Fruit fly (Drosophila melanogaster) whole organism, embryonic: Measurements from ENCODE around the gene Upf2.

Experiments used
- Asciz ChIP-seq: fragments of 200-800 bp; sonication (Bioruptor generic); optimal IDR thresholded peaks from 2 replicates; lab custom pipeline; 2017; ENCODE audit warnings: missing biosample characterization, mild to moderate bottlenecking, missing genetic modification characterization, missing genetic modification reagents
- Awh ChIP-seq: fragments of 200-800 bp; sonication (Bioruptor generic); IDR thresholded peaks from 2 replicates; pipeline ENCODE4, ENCODE4 v1.3.6; 2022; ENCODE audit warnings: missing biosample characterization, missing genetic modification characterization
- B-H1 ChIP-seq: fragments of 200-800 bp; sonication (Bioruptor generic); IDR thresholded peaks from 3 replicates; pipeline ENCODE4 v1.3.6; 2022; ENCODE audit warnings: missing biosample characterization, missing genetic modification characterization
- Bgb ChIP-seq: fragments of 200-800 bp; sonication (Bioruptor generic); IDR thresholded peaks from 2 replicates; pipeline ENCODE4 v1.3.6; 2022; ENCODE audit warnings: missing biosample characterization, missing genetic modification characterization; ENCODE audit not compliant: partially characterized antibody
- Blimp-1 ChIP-seq: fragments of 200-800 bp; sonication (Bioruptor generic); optimal IDR thresholded peaks from 3 replicates; lab custom pipeline; 2018; ENCODE audit warnings: missing biosample characterization, missing genetic modification characterization, mild to moderate bottlenecking, moderate library complexity, missing genetic modification reagents
- C15 ChIP-seq: fragments of 200-800 bp; sonication (Bioruptor generic); IDR thresholded peaks from 3 replicates; pipeline ENCODE4 v1.3.6; 2022; ENCODE audit warnings: missing biosample characterization, missing genetic modification characterization
- CG10462 ChIP-seq: fragments of 200-800 bp; sonication (Bioruptor generic); optimal IDR thresholded peaks from 2 replicates; lab custom pipeline; 2016; ENCODE audit warnings: missing biosample characterization, missing genetic modification characterization
- CG10959 ChIP-seq: fragments of 200-800 bp; sonication (Bioruptor generic); IDR thresholded peaks from 2 replicates; pipeline ENCODE4 v1.3.6; 2022; ENCODE audit warnings: missing biosample characterization, missing genetic modification characterization
- CG11093 ChIP-seq: fragments of 200-800 bp; sonication (Bioruptor generic); IDR thresholded peaks from 3 replicates; pipeline ENCODE4 v1.3.6; 2022; ENCODE audit warnings: missing biosample characterization, missing genetic modification characterization
- CG11504 ChIP-seq: fragments of 200-800 bp; sonication (Bioruptor generic); optimal IDR thresholded peaks from 3 replicates; lab custom pipeline; 2019; ENCODE audit warnings: missing biosample characterization, mild to moderate bottlenecking, missing genetic modification characterization, moderate library complexity
- CG14860 ChIP-seq: fragments of 200-800 bp; sonication (Bioruptor generic); IDR thresholded peaks from 3 replicates; pipeline ENCODE4 v1.3.6; 2022; ENCODE audit warnings: missing biosample characterization, missing genetic modification characterization; ENCODE audit not compliant: partially characterized antibody
- CG16813 ChIP-seq: fragments of 200-800 bp; sonication (Bioruptor generic); IDR thresholded peaks from 3 replicates; pipeline ENCODE4 v1.3.6; 2022; ENCODE audit warnings: missing biosample characterization, missing genetic modification characterization; ENCODE audit not compliant: partially characterized antibody
- CG17328 ChIP-seq: fragments of 200-800 bp; sonication (Bioruptor generic); IDR thresholded peaks from 2 replicates; pipeline ENCODE4 v1.3.6; 2022; ENCODE audit warnings: missing biosample characterization, missing genetic modification characterization
- CG17359 ChIP-seq: fragments of 200-800 bp; sonication (Bioruptor generic); optimal IDR thresholded peaks from 3 replicates; lab custom pipeline; 2018; ENCODE audit warnings: missing biosample characterization, mild to moderate bottlenecking, missing genetic modification characterization, moderate library complexity
- CG1832 ChIP-seq: fragments of 200-800 bp; sonication (Bioruptor generic); optimal IDR thresholded peaks from 2 replicates; lab custom pipeline; 2017; ENCODE audit warnings: missing biosample characterization, mild to moderate bottlenecking, missing genetic modification characterization, inconsistent platforms
- CG31224 ChIP-seq: fragments of 200-800 bp; sonication (Bioruptor generic); IDR thresholded peaks from 2 replicates; pipeline ENCODE4 v1.3.6; 2022; ENCODE audit warnings: missing biosample characterization, missing genetic modification characterization
- CG31365 ChIP-seq: fragments of 200-800 bp; sonication (Bioruptor generic); optimal IDR thresholded peaks from 2 replicates; lab custom pipeline; 2018; ENCODE audit warnings: missing biosample characterization, mild to moderate bottlenecking, missing genetic modification characterization
- CG32767 ChIP-seq: fragments of 200-800 bp; sonication (Bioruptor generic); IDR thresholded peaks from 2 replicates; pipeline ENCODE4 v1.3.6; 2022; ENCODE audit warnings: missing biosample characterization, missing genetic modification characterization
- CG34376 ChIP-seq: fragments of 200-800 bp; sonication (Bioruptor generic); optimal IDR thresholded peaks from 2 replicates; lab custom pipeline; 2018; ENCODE audit warnings: missing biosample characterization, mild to moderate bottlenecking, missing genetic modification characterization
- CG4282 ChIP-seq: fragments of 200-800 bp; sonication (Bioruptor generic); optimal IDR thresholded peaks from 2 replicates; lab custom pipeline; 2016; ENCODE audit warnings: missing biosample characterization, missing genetic modification characterization
- CG5953 ChIP-seq: fragments of 200-800 bp; sonication (Bioruptor generic); IDR thresholded peaks from 2 replicates; pipeline ENCODE4 v1.3.6; 2022; ENCODE audit warnings: missing biosample characterization, missing genetic modification characterization
- CG6765 ChIP-seq: fragments of 200-800 bp; sonication (Bioruptor generic); optimal IDR thresholded peaks from 3 replicates; lab custom pipeline; 2017; ENCODE audit warnings: missing biosample characterization, mild to moderate bottlenecking, missing genetic modification characterization
- CG7556 ChIP-seq: fragments of 200-800 bp; sonication (Bioruptor generic); optimal IDR thresholded peaks from 2 replicates; lab custom pipeline; 2017; ENCODE audit warnings: missing biosample characterization, mild to moderate bottlenecking, missing genetic modification characterization
- CG7987 ChIP-seq: fragments of 200-800 bp; sonication (Bioruptor generic); optimal IDR thresholded peaks from 2 replicates; lab custom pipeline; 2018; ENCODE audit warnings: missing biosample characterization, mild to moderate bottlenecking, missing genetic modification characterization, moderate library complexity
- D ChIP-seq, 2 experiments: fragments of 200-800 bp in 1 of 2; fragments of >200 bp in 1 of 2; sonication (Bioruptor generic) in 1 of 2; optimal IDR thresholded peaks; 2 replicates in 1 of 2; 3 replicates in 1 of 2; lab custom pipeline; 2017; ENCODE audit warnings: mild to moderate bottlenecking in 1 of 2, missing biosample characterization in 1 of 2, missing genetic modification characterization in 1 of 2, missing genetic modification reagents in 1 of 2
- Dref ChIP-seq: fragments of 200-800 bp; sonication (Bioruptor generic); IDR thresholded peaks from 2 replicates; pipeline ENCODE4 v1.3.6; 2022; ENCODE audit warnings: missing biosample characterization, missing genetic modification characterization
- Ets97D ChIP-seq: fragments of 200-800 bp; sonication (Bioruptor generic); optimal IDR thresholded peaks from 3 replicates; lab custom pipeline; 2016; ENCODE audit warnings: missing biosample characterization, missing genetic modification characterization
- Hmr ChIP-seq: fragments of 200-800 bp; sonication (Bioruptor generic); optimal IDR thresholded peaks from 3 replicates; lab custom pipeline; 2017; ENCODE audit warnings: mild to moderate bottlenecking, missing biosample characterization, missing genetic modification reagents, missing genetic modification characterization
- Spps ChIP-seq: fragments of 200-800 bp; sonication (Bioruptor generic); optimal IDR thresholded peaks from 2 replicates; lab custom pipeline; 2018; ENCODE audit warnings: missing biosample characterization, mild to moderate bottlenecking, missing genetic modification characterization
- Vsx1 ChIP-seq: fragments of 200-800 bp; sonication (Bioruptor generic); optimal IDR thresholded peaks from 2 replicates; lab custom pipeline; 2017; ENCODE audit warnings: missing biosample characterization, mild to moderate bottlenecking, missing genetic modification characterization, missing genetic modification reagents
- crol ChIP-seq: fragments of 200-800 bp; sonication (Bioruptor generic); IDR thresholded peaks from 2 replicates; pipeline ENCODE4 v1.3.6; 2022; ENCODE audit warnings: missing biosample characterization, missing genetic modification characterization
- crp ChIP-seq, 2 experiments: fragments of 200-800 bp; sonication (Bioruptor generic); optimal IDR thresholded peaks; 2 replicates in 1 of 2; 3 replicates in 1 of 2; lab custom pipeline; 2017; ENCODE audit warnings: missing biosample characterization in 2 of 2, missing genetic modification characterization in 2 of 2, mild to moderate bottlenecking in 1 of 2, moderate library complexity in 1 of 2
- fd102C ChIP-seq: fragments of 200-800 bp; sonication (Bioruptor generic); optimal IDR thresholded peaks from 2 replicates; lab custom pipeline; 2018; ENCODE audit warnings: missing biosample characterization, mild to moderate bottlenecking, missing genetic modification characterization, moderate library complexity
- fru ChIP-seq: fragments of >200 bp; optimal IDR thresholded peaks from 2 replicates; lab custom pipeline; 2017
- insv ChIP-seq, 2 experiments: fragments of 200-800 bp; sonication (Bioruptor generic); optimal IDR thresholded peaks; 3 replicates each; lab custom pipeline; 2016 to 2018; ENCODE audit warnings: missing biosample characterization in 2 of 2, missing genetic modification characterization in 2 of 2
- kah ChIP-seq: fragments of 200-800 bp; sonication (Bioruptor generic); optimal IDR thresholded peaks from 2 replicates; lab custom pipeline; 2018; ENCODE audit warnings: missing biosample characterization, mild to moderate bottlenecking, missing genetic modification characterization
- kay ChIP-seq: fragments of 200-800 bp; sonication (Bioruptor generic); optimal IDR thresholded peaks from 2 replicates; lab custom pipeline; 2016; ENCODE audit warnings: missing biosample characterization, missing genetic modification characterization
- knrl ChIP-seq: fragments of 200-800 bp; sonication (Bioruptor generic); IDR thresholded peaks from 3 replicates; pipeline ENCODE4 v1.3.6; 2022; ENCODE audit warnings: missing biosample characterization, missing genetic modification characterization; ENCODE audit not compliant: partially characterized antibody
- ranshi ChIP-seq: fragments of 200-800 bp; sonication (Bioruptor generic); IDR thresholded peaks from 2 replicates; pipeline ENCODE4 v1.3.6; 2022; ENCODE audit warnings: missing biosample characterization, missing genetic modification characterization
- row ChIP-seq: fragments of 200-800 bp; sonication (Bioruptor generic); IDR thresholded peaks from 3 replicates; pipeline ENCODE4 v1.3.6; 2022; ENCODE audit warnings: missing biosample characterization, missing genetic modification characterization
- shn ChIP-seq: fragments of 200-800 bp; sonication (Bioruptor generic); optimal IDR thresholded peaks from 3 replicates; lab custom pipeline; 2016; ENCODE audit warnings: missing biosample characterization, missing genetic modification characterization
- sob ChIP-seq: fragments of 200-800 bp; sonication (Bioruptor generic); IDR thresholded peaks from 2 replicates; pipeline ENCODE4 v1.3.6; 2022; ENCODE audit warnings: missing biosample characterization, missing genetic modification characterization
- stwl ChIP-seq: fragments of 200-800 bp; sonication (Bioruptor generic); optimal IDR thresholded peaks from 3 replicates; lab custom pipeline; 2018; ENCODE audit warnings: missing biosample characterization, mild to moderate bottlenecking, missing genetic modification characterization, moderate library complexity
- tna ChIP-seq: fragments of 200-800 bp; sonication (Bioruptor generic); IDR thresholded peaks from 2 replicates; pipeline ENCODE4 v1.3.6; 2022; ENCODE audit warnings: missing biosample characterization, missing genetic modification characterization; ENCODE audit not compliant: partially characterized antibody
- tup ChIP-seq: fragments of 200-800 bp; sonication (Bioruptor generic); optimal IDR thresholded peaks from 2 replicates; lab custom pipeline; 2016; ENCODE audit warnings: missing biosample characterization, mild to moderate bottlenecking, missing genetic modification characterization, moderate library complexity
- twi ChIP-seq: fragments of 200-800 bp; optimal IDR thresholded peaks from 2 replicates; lab custom pipeline; 2019; ENCODE audit warnings: missing biosample characterization, mild to moderate bottlenecking, missing genetic modification characterization, moderate library complexity
- tx ChIP-seq: fragments of 200-800 bp; sonication (Bioruptor generic); optimal IDR thresholded peaks from 2 replicates; lab custom pipeline; 2016; ENCODE audit warnings: missing biosample characterization, missing genetic modification characterization
- z ChIP-seq: fragments of 200-800 bp; sonication (Bioruptor generic); IDR thresholded peaks from 3 replicates; pipeline ENCODE4 v1.3.6; 2022; ENCODE audit warnings: missing biosample characterization, missing genetic modification characterization

The Upf2 gene

dm6 chrX:8100026-8100825 lies 25.0 kb upstream of the Upf2 start (continued):
- peak; percentile 92 for TF ChIP-seq row (GFP tag; lab: Robert Waterston, UW)
- peak; percentile 59 for TF ChIP-seq CG7987 (GFP tag; lab: Kevin White, UChicago)
- peak; percentile 69; the same call in 1 of the 3 replicates for TF ChIP-seq C15 (GFP tag; lab: Robert Waterston, UW)
- peak; percentile 33 for TF ChIP-seq CG1832
- peak; percentile 89 for TF ChIP-seq ranshi
- TF ChIP-seq Ets97D, result peak; percentile 6
- peak; percentile 89 for TF ChIP-seq CG7556
- TF ChIP-seq Vsx1, result peak; percentile 62
- TF ChIP-seq fd102C (GFP tag; lab: Kevin White, UChicago), result no peak
- peak; percentile 83 for TF ChIP-seq Awh (GFP tag; lab: Robert Waterston, UW)
- TF ChIP-seq stwl (tag; lab: Kevin White, UChicago), result no peak
- no peak for TF ChIP-seq CG14860 (GFP tag; lab: Robert Waterston, UW)
- peak; percentile 88 for TF ChIP-seq CG17328
- peak; percentile 35 for TF ChIP-seq tup (GFP tag; lab: Kevin White, UChicago)
- TF ChIP-seq CG34376 (GFP tag; lab: Kevin White, UChicago), result peak; percentile 67
- peak; percentile 89 for TF ChIP-seq sob
- TF ChIP-seq kah, result peak; percentile 42
- TF ChIP-seq CG11093 (GFP tag; lab: Robert Waterston, UW), result peak; percentile 58; the same call in 2 of the 3 replicates
- TF ChIP-seq CG4282 (GFP tag; lab: Kevin White, UChicago), result no peak
- TF ChIP-seq CG16813, result no peak
- peak; percentile 70 for TF ChIP-seq CG6765
- no peak for TF ChIP-seq D (optimal IDR thresholded peaks at IDR 0.05; lab: Kevin White, UChicago)
- TF ChIP-seq D (GFP tag; optimal IDR thresholded peaks at IDR 0.05; lab: Kevin White, UChicago), result peak; percentile 78
- peak; percentile 92 for TF ChIP-seq Hmr (GFP tag; lab: Kevin White, UChicago)
- TF ChIP-seq knrl (GFP tag; lab: Robert Waterston, UW), result no peak
- TF ChIP-seq CG5953 (GFP tag; lab: Robert Waterston, UW), result peak; percentile 74
- TF ChIP-seq Spps (tag; lab: Kevin White, UChicago), result peak; percentile 58
- TF ChIP-seq Asciz (GFP tag; lab: Kevin White, UChicago), result peak; percentile 81
- TF ChIP-seq CG32767 (GFP tag; lab: Robert Waterston, UW), result peak; percentile 56
- peak; percentile 8 for TF ChIP-seq tx (GFP tag; lab: Kevin White, UChicago)
- peak; percentile 47; the same call in 1 of the 2 replicates for TF ChIP-seq CG31224 (GFP tag; lab: Robert Waterston, UW)
- TF ChIP-seq crol (GFP tag; lab: Robert Waterston, UW), result no peak
- TF ChIP-seq Dref (GFP tag; lab: Robert Waterston, UW), result no peak
- peak; percentile 84 for TF ChIP-seq Blimp-1
- peak; percentile 49; the same call in 1 of the 2 replicates for TF ChIP-seq CG10959 (GFP tag; lab: Robert Waterston, UW)
- no peak for TF ChIP-seq insv (GFP tag; optimal IDR thresholded peaks at IDR 0.05; lab: Kevin White, UChicago)
- peak; percentile 37 for TF ChIP-seq CG31365 (tag; lab: Kevin White, UChicago)
- peak; percentile 32 for TF ChIP-seq twi (tag; lab: Kevin White, UChicago)
- no peak for TF ChIP-seq Bgb (GFP tag; lab: Robert Waterston, UW)
- TF ChIP-seq tna, result no peak
- TF ChIP-seq B-H1 (GFP tag; lab: Robert Waterston, UW), result peak; percentile 76; the same call in 2 of the 3 replicates
- peak in 1 of 2 experiments; percentile 11 for TF ChIP-seq crp (GFP tag; optimal IDR thresholded peaks at IDR 0.05; lab: Kevin White, UChicago)
- peak; percentile 90 for TF ChIP-seq CG17359 (tag; lab: Kevin White, UChicago)
- peak; percentile 80 for TF ChIP-seq CG11504 (tag; lab: Kevin White, UChicago)
- TF ChIP-seq z (GFP tag; lab: Robert Waterston, UW), result no peak
- TF ChIP-seq shn, result no peak
- TF ChIP-seq CG10462 (GFP tag; lab: Kevin White, UChicago), result peak; percentile 39
- TF ChIP-seq fru (lab: Kevin White, UChicago), result no peak
- TF ChIP-seq kay (GFP tag; lab: Kevin White, UChicago), result peak; percentile 12
